Worm (Caenorhabditis elegans) whole organism, L3 larva: ENCODE data around the gene B0410.1.

ENCODE experiments used
- aly-2 ChIP-seq: fragments of 150-350 bp; optimal IDR thresholded peaks from 2 replicates; lab custom pipeline; 2014; ENCODE audit warnings: missing biosample characterization, missing genetic modification characterization
- fos-1 ChIP-seq: fragments of 150-350 bp; optimal IDR thresholded peaks from 2 replicates; lab custom pipeline; 2014; ENCODE audit warnings: missing biosample characterization, missing genetic modification characterization
- nfya-1 ChIP-seq: sonication (generic microtip); optimal IDR thresholded peaks from 2 replicates; lab custom pipeline; 2017; ENCODE audit warnings: missing genetic modification characterization, mild to moderate bottlenecking, missing compliant biosample characterization, antibody characterized with exemption, moderate library complexity; ENCODE audit not compliant: insufficient read depth
- nhr-237 ChIP-seq: fragments of 150-350 bp; optimal IDR thresholded peaks from 2 replicates; lab custom pipeline; 2014; ENCODE audit warnings: missing biosample characterization, missing genetic modification characterization
- pha-4 ChIP-seq: fragments of 150-350 bp; optimal IDR thresholded peaks from 2 replicates; lab custom pipeline; 2014; ENCODE audit warnings: missing biosample characterization, missing genetic modification reagents, missing genetic modification characterization
- sea-2 ChIP-seq: fragments of 150-350 bp; sonication (generic microtip); optimal IDR thresholded peaks from 4 replicates; lab custom pipeline; 2014; ENCODE audit warnings: missing biosample characterization, missing genetic modification reagents, missing genetic modification characterization

ce11 chrX:2940572-2940971 lies 46.2 kb downstream of the B0410.1 start, which contains the start of gene pfk-1.1:
- TF ChIP-seq fos-1 (tag; lab: Kevin White, UChicago) (no peak), pha-4 (tag; lab: Kevin White, UChicago) (no peak), sea-2 (GFP tag; lab: Kevin White, UChicago) (no peak), nfya-1 (tag; lab: Kevin White, UChicago) (no peak), nhr-237 (tag; lab: Kevin White, UChicago) (no peak), aly-2 (no peak)
